Worm (Caenorhabditis elegans): ENCODE results near the gene rgs-2.

The rgs-2 gene

DNA sequence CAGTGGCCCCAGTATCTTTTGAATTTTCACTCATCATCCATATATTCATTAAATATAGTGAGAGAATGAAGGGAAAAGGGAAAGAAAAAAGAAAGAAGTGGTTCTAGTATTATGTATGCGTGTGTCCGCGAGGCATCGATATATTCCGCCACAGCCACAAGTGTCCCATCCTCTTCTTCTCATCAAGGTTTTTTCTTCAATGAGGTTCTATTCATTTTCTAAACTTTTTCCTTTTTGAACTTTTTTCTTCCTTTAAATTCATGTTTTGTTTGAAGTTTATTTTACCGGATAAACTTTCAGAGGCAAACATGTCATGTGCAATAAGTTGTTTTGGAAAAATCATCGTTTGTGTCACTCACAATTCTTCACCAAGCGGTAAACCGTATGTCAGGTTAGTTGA lies at the start of gene rgs-2:
Gene rgs-2 (plus strand): TSS at position 301 of the 400 bp plus-strand sequence.
- TF ChIP-seq fkh-2 (tag; optimal IDR thresholded peaks at IDR 0.05) (no peak), unc-62 (GFP tag; optimal IDR thresholded peaks at IDR 0.05) (no peak), fos-1 (tag; optimal IDR thresholded peaks at IDR 0.05) (no peak), tbx-2 (tag; optimal IDR thresholded peaks at IDR 0.05) (no peak), lin-39 (tag; optimal IDR thresholded peaks at IDR 0.05) (no peak), elt-3 (tag; optimal IDR thresholded peaks at IDR 0.05) (no peak), mdl-1 (tag; optimal IDR thresholded peaks at IDR 0.05) (no peak), sea-2 (GFP tag; optimal IDR thresholded peaks at IDR 0.05) (no peak), ceh-9 (tag; optimal IDR thresholded peaks at IDR 0.05) (no peak)

DNA sequence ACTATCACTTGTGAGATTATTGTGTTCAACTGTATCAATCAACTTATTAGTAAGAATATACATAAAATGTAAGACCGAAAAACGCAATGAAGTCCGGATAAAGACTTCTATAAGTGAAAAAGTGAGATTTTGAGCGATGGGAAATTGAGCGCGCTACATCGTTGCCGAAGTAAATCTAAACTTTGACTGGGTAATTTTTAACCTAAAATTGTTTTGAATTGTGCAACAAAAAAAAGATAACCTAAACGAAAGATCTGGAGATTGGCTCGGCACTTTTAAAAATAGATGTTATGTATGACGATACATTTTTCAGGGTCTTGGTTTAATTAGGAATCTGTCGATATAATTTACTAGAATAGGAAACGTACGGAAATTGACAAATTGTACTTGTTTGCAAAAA lies 49.3 kb upstream of the rgs-2 start:
- TF ChIP-seq R02D3.7 (tag; optimal IDR thresholded peaks at IDR 0.05) (no peak), jun-1 (tag; optimal IDR thresholded peaks at IDR 0.05) (no peak), elt-1 (tag; optimal IDR thresholded peaks at IDR 0.05) (no peak), elt-3 (tag; optimal IDR thresholded peaks at IDR 0.05) (no peak), nhr-43 (tag; optimal IDR thresholded peaks at IDR 0.05; ENCODE audit: poor library complexity, severe bottlenecking) (peak; percentile 4)

DNA sequence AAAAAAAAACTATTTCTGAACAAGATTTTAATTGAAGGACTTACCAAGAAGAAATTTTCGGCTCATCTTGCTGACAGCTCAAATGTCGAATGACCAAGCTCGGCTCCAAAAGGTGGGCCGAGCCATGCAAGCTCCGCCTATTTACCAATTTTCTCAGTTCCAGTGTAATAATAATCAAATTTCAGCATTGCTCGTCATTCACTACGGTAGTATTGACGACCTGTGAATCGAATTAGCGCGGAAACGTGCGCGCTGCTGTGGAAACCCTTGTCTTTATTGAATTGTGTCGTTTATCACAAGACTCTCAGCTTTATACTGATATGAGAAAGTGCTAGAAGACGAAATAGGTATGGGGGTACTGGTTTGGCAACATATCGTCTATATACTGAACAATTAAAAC lies 48.9 kb upstream of the rgs-2 start, which contains the start of gene nlp-76:
Gene nlp-76 (minus strand): TSS at position 367 of the 400 bp plus-strand sequence.
- TF ChIP-seq pha-4 (tag; optimal IDR thresholded peaks at IDR 0.05) (no peak), ceh-16 (tag; optimal IDR thresholded peaks at IDR 0.05) (no peak), unc-39 (tag; optimal IDR thresholded peaks at IDR 0.05) (no peak), fos-1 (tag; optimal IDR thresholded peaks at IDR 0.05) (no peak), ZK546.5 (tag; optimal IDR thresholded peaks at IDR 0.05) (no peak), ama-1 (optimal IDR thresholded peaks at IDR 0.05) (peak; percentile 98), ztf-4 (tag; optimal IDR thresholded peaks at IDR 0.05) (no peak), nhr-237 (tag; optimal IDR thresholded peaks at IDR 0.05) (no peak), nhr-28 (tag; optimal IDR thresholded peaks at IDR 0.05) (no peak), elt-1 (tag; optimal IDR thresholded peaks at IDR 0.05) (no peak), ztf-11 (tag; optimal IDR thresholded peaks at IDR 0.05) (no peak), skn-1 (tag; optimal IDR thresholded peaks at IDR 0.05) (no peak), nhr-77 (tag; optimal IDR thresholded peaks at IDR 0.05) (no peak), elt-2 (tag; optimal IDR thresholded peaks at IDR 0.05) (peak; percentile 34), nfya-1 (tag; optimal IDR thresholded peaks at IDR 0.05; ENCODE audit: insufficient read depth) (no peak), sea-2 (GFP tag; optimal IDR thresholded peaks at IDR 0.05) (no peak), hmg-11 (tag; optimal IDR thresholded peaks at IDR 0.05) (no peak), jun-1 (tag; optimal IDR thresholded peaks at IDR 0.05) (no peak), egl-27 (tag; optimal IDR thresholded peaks at IDR 0.05) (no peak), nhr-25 (tag; optimal IDR thresholded peaks at IDR 0.05) (peak; percentile 47)

DNA sequence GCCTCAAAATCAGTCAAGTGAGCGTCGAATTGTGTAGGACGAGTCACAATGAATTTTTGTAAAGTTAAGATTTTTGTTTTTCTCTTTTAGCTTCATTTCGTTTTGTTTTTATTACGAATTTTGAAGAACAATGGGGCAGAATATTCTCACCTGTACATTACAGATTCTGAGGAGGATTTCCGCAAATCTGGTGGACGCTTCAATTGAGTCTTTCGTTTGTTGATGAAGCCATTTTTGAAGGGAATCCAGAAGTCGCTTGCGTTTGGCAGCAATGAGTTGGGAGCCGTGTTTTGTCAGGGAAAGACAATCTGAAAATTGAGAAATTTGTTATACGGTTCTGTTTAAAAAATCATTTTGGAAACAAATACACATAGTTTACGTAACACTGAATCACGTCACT lies 48.0 kb upstream of the rgs-2 start:
- TF ChIP-seq ztf-4 (tag; optimal IDR thresholded peaks at IDR 0.05) (no peak), lsy-12 (tag; optimal IDR thresholded peaks at IDR 0.05) (no peak), ama-1 (optimal IDR thresholded peaks at IDR 0.05) (peak; percentile 98)

DNA sequence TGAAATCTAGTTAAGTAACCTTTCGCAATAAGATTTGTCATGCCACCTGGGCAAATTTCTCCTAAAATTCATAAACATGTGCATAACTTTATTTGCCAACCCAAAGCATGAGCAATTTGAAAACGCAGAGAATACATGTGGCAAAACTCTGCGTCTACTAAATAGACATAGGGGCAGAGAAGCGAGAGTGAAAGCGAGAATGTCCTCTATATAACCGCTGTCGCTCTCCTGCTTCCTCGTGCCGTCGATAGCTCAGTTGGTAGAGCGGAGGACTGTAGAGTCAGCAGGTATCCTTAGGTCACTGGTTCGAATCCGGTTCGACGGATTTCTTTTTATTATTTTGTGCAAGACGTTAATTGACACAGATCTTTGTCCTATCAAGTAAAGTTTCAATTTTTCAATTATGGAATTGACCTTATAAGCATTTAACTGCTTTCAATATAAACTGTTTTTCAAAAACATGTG lies 47.4 kb upstream of the rgs-2 start:
- TF ChIP-seq lin-15B (tag; optimal IDR thresholded peaks at IDR 0.05) (no peak), hmg-11 (tag; optimal IDR thresholded peaks at IDR 0.05) (peak; percentile 98), nhr-11 (tag; optimal IDR thresholded peaks at IDR 0.05) (peak; percentile 13), mdl-1 (tag; optimal IDR thresholded peaks at IDR 0.05) (no peak), egl-5 (tag; optimal IDR thresholded peaks at IDR 0.05) (no peak), skn-1 (tag; optimal IDR thresholded peaks at IDR 0.05) (peak; percentile 43), ceh-9 (tag; optimal IDR thresholded peaks at IDR 0.05) (no peak), eor-1 (tag; optimal IDR thresholded peaks at IDR 0.05) (no peak), nhr-12 (tag; optimal IDR thresholded peaks at IDR 0.05) (no peak), ama-1 (optimal IDR thresholded peaks at IDR 0.05) (peak; percentile 98), elt-1 (tag; optimal IDR thresholded peaks at IDR 0.05) (no peak), sea-2 (GFP tag; optimal IDR thresholded peaks at IDR 0.05) (no peak), pqm-1 (tag; optimal IDR thresholded peaks at IDR 0.05) (peak; percentile 62), mml-1 (tag; optimal IDR thresholded peaks at IDR 0.05) (no peak), nhr-43 (tag; optimal IDR thresholded peaks at IDR 0.05; ENCODE audit: poor library complexity, severe bottlenecking) (peak; percentile 77), elt-2 (tag; optimal IDR thresholded peaks at IDR 0.05) (peak; percentile 54), zag-1 (tag; optimal IDR thresholded peaks at IDR 0.05) (no peak), daf-12 (tag; optimal IDR thresholded peaks at IDR 0.05) (no peak), tbx-2 (tag; optimal IDR thresholded peaks at IDR 0.05) (peak; percentile 73), lin-39 (tag; optimal IDR thresholded peaks at IDR 0.05) (peak; percentile 56), pha-4 (tag; optimal IDR thresholded peaks at IDR 0.05) (peak; percentile 71), nhr-25 (tag; optimal IDR thresholded peaks at IDR 0.05) (peak; percentile 53), nhr-77 (tag; optimal IDR thresholded peaks at IDR 0.05) (peak; percentile 31), ceh-28 (tag; optimal IDR thresholded peaks at IDR 0.05) (peak; percentile 33), lsy-12 (tag; optimal IDR thresholded peaks at IDR 0.05) (peak; percentile 98), nhr-23 (tag; optimal IDR thresholded peaks at IDR 0.05) (peak; percentile 32), nfya-1 (tag; optimal IDR thresholded peaks at IDR 0.05; ENCODE audit: insufficient read depth) (peak; percentile 70), unc-39 (tag; optimal IDR thresholded peaks at IDR 0.05) (no peak), snpc-4 (tag; optimal IDR thresholded peaks at IDR 0.05) (no peak), fkh-10 (GFP tag; optimal IDR thresholded peaks at IDR 0.05) (no peak), aly-2 (tag; optimal IDR thresholded peaks at IDR 0.05) (no peak)
